Fruit fly (Drosophila melanogaster): ENCODE measurements around the gene CG1532.
A peak's percentile ranks its signal among the peaks of the same experiment; 100 is the strongest.

CG1532 gene

dm6 chrX:21035938-21036324, 7.8 kb upstream of the CG1532 start:
- TF ChIP-seq Ets96B (tag; optimal IDR thresholded peaks at IDR 0.05) (no peak), Sox15 (GFP tag; optimal IDR thresholded peaks at IDR 0.05) (no peak), Ets21C (GFP tag; optimal IDR thresholded peaks at IDR 0.05) (no peak), CG34406 (GFP tag; optimal IDR thresholded peaks at IDR 0.05) (peak; percentile 0), CG7368 (GFP tag; optimal IDR thresholded peaks at IDR 0.05) (no peak), CG10669 (GFP tag; optimal IDR thresholded peaks at IDR 0.05) (no peak), achi (GFP tag; optimal IDR thresholded peaks at IDR 0.05) (no peak), Hr39 (GFP tag; optimal IDR thresholded peaks at IDR 0.05) (peak; percentile 1), fkh (GFP tag; optimal IDR thresholded peaks at IDR 0.05) (no peak), CG8632 (GFP tag; optimal IDR thresholded peaks at IDR 0.05) (peak; percentile 19), CG11294 (GFP tag; IDR thresholded peaks at IDR 0.05) (no peak), CG4318 (GFP tag; optimal IDR thresholded peaks at IDR 0.05) (no peak), CG11902 (GFP tag; optimal IDR thresholded peaks at IDR 0.05) (no peak), pdm3 (GFP tag; optimal IDR thresholded peaks at IDR 0.05) (peak; percentile 15), CG31627 (GFP tag; optimal IDR thresholded peaks at IDR 0.05) (no peak), Hr4 (GFP tag; optimal IDR thresholded peaks at IDR 0.05) (peak; percentile 11), Blimp-1 (GFP tag; optimal IDR thresholded peaks at IDR 0.05) (no peak), lz (GFP tag; optimal IDR thresholded peaks at IDR 0.05) (no peak), spab (GFP tag; optimal IDR thresholded peaks at IDR 0.05) (no peak), fd85E (GFP tag; optimal IDR thresholded peaks at IDR 0.05) (no peak), Eip78C (GFP tag) (peak; percentile 61), CG6792 (GFP tag; optimal IDR thresholded peaks at IDR 0.05) (no peak), CG6808 (GFP tag; optimal IDR thresholded peaks at IDR 0.05) (no peak), CG6163 (GFP tag; IDR thresholded peaks at IDR 0.05) (no peak), fd59A (GFP tag; optimal IDR thresholded peaks at IDR 0.05) (no peak), CG8119 (GFP tag; IDR thresholded peaks at IDR 0.05) (0 out of 3 replicates have a peak, but pooled peaks have one; percentile 14), cyc (GFP tag; optimal IDR thresholded peaks at IDR 0.05) (no peak), OdsH (GFP tag; optimal IDR thresholded peaks at IDR 0.05) (peak; percentile 21), Met (GFP tag; optimal IDR thresholded peaks at IDR 0.05) (peak; percentile 21), Gug (GFP tag; IDR thresholded peaks at IDR 0.05) (no peak), CG11762 (GFP tag; optimal IDR thresholded peaks at IDR 0.05; ENCODE audit: insufficient read depth) (no peak), CG15336 (GFP tag; IDR thresholded peaks at IDR 0.05) (no peak), vri (GFP tag; optimal IDR thresholded peaks at IDR 0.05) (no peak), svp (GFP tag) (peak; percentile 70), CG8319 (GFP tag; optimal IDR thresholded peaks at IDR 0.05) (no peak), CG10631 (GFP tag; optimal IDR thresholded peaks at IDR 0.05) (no peak), Smox (GFP tag; optimal IDR thresholded peaks at IDR 0.05) (peak; percentile 27), net (GFP tag; optimal IDR thresholded peaks at IDR 0.05) (no peak), eg (GFP tag; IDR thresholded peaks at IDR 0.05) (no peak), CG16779 (tag; optimal IDR thresholded peaks at IDR 0.05) (no peak), CG3032 (tag; optimal IDR thresholded peaks at IDR 0.05) (no peak), Eip75B (GFP tag; optimal IDR thresholded peaks at IDR 0.05) (no peak), esn (GFP tag; optimal IDR thresholded peaks at IDR 0.05) (peak; percentile 32), dac (GFP tag; optimal IDR thresholded peaks at IDR 0.05) (no peak), ss (GFP tag; optimal IDR thresholded peaks at IDR 0.05) (no peak), topi (GFP tag; optimal IDR thresholded peaks at IDR 0.05) (peak; percentile 6), CG32006 (GFP tag; optimal IDR thresholded peaks at IDR 0.05) (no peak), Lpt (GFP tag; optimal IDR thresholded peaks at IDR 0.05) (no peak), CG6276 (GFP tag; optimal IDR thresholded peaks at IDR 0.05) (no peak), salr (GFP tag; optimal IDR thresholded peaks at IDR 0.05) (no peak), acj6 (GFP tag; optimal IDR thresholded peaks at IDR 0.05) (peak; percentile 22), CG3919 (GFP tag; optimal IDR thresholded peaks at IDR 0.05) (no peak), Sox14 (GFP tag; optimal IDR thresholded peaks at IDR 0.05) (no peak), Eip93F (GFP tag; optimal IDR thresholded peaks at IDR 0.05) (no peak)
